Worm (Caenorhabditis elegans) whole organism, early embryonic: ENCODE data around the gene clec-221.

Experiments
- aly-1 ChIP-seq: sonication (generic microtip); optimal IDR thresholded peaks from 2 replicates; lab custom pipeline; 2016; ENCODE audit warnings: missing genetic modification characterization, missing compliant biosample characterization
- ama-1 ChIP-seq: fragments of 150-350 bp; optimal IDR thresholded peaks from 2 replicates; lab custom pipeline; 2014
- ceh-36 ChIP-seq: sonication (generic microtip); optimal IDR thresholded peaks from 2 replicates; lab custom pipeline; 2016; ENCODE audit warnings: missing genetic modification characterization, inconsistent platforms, missing compliant biosample characterization
- ets-7 ChIP-seq: sonication (generic microtip); optimal IDR thresholded peaks from 2 replicates; lab custom pipeline; 2016; ENCODE audit warnings: missing genotype, missing genetic modification characterization, missing compliant biosample characterization
- hmbx-1 ChIP-seq: sonication (generic microtip); optimal IDR thresholded peaks from 2 replicates; lab custom pipeline; 2016; ENCODE audit warnings: mild to moderate bottlenecking, missing genetic modification characterization, missing compliant biosample characterization
- scrt-1 ChIP-seq: fragments of 200-800 bp; sonication (Bioruptor generic); IDR thresholded peaks from 2 replicates; pipeline ENCODE4 v1.3.6; 2022; ENCODE audit warnings: missing genetic modification characterization, missing compliant biosample characterization
- sea-1 ChIP-seq: fragments of 200-800 bp; sonication (Bioruptor generic); conservative IDR thresholded peaks from 2 replicates; pipeline ENCODE4 v1.3.6; 2022; ENCODE audit warnings: missing genetic modification characterization, missing compliant biosample characterization
- tbx-37 ChIP-seq: fragments of 200-800 bp; sonication (Bioruptor generic); conservative IDR thresholded peaks from 2 replicates; pipeline ENCODE4 v1.3.6; 2022; ENCODE audit warnings: missing genetic modification reagents, missing genetic modification characterization, missing compliant biosample characterization

DNA sequence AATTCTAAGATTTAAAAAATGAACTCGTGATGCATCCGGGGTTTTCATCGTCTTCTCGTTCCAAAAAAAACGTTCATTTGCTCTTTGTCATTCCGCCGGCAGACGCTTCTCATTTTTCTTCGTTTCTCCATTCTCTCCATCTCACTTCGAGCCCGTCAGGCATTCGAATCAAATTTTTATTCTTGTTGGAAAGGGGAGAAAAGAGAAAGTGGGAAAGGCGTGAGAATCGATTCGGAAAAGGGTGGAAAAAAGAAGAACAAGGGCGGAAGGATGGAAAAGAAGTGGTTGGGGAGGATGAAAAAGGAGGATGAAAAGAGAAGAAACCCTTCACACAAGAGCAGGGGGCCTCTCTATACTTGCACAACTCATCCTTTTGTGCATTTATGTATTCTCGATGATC is 49.4 kb downstream of the clec-221 start:
- TF ChIP-seq ama-1 (lab: Kevin White, UChicago) (no peak), scrt-1 (GFP tag; lab: Robert Waterston, UW) (no peak), sea-1 (GFP tag; lab: Robert Waterston, UW) (no peak), ets-7 (tag; lab: Kevin White, UChicago) (no peak), tbx-37 (GFP tag; lab: Robert Waterston, UW) (no peak), hmbx-1 (tag; lab: Kevin White, UChicago) (no peak), aly-1 (tag; lab: Kevin White, UChicago) (no peak), ceh-36 (tag; lab: Kevin White, UChicago) (no peak)
